Worm (Caenorhabditis elegans) whole organism, young adult: ENCODE results near the gene Y22D7AL.3.

Experiments used
- B0035.1 ChIP-seq: sonication (generic microtip); optimal IDR thresholded peaks from 2 replicates; lab custom pipeline; 2016; ENCODE audit warnings: missing genetic modification characterization, mild to moderate bottlenecking, missing compliant biosample characterization, missing genotype, missing genetic modification reagents
- C17E4.6 ChIP-seq: fragments of 200-800 bp; sonication (Bioruptor generic); IDR thresholded peaks from 2 replicates; pipeline ENCODE4 v1.3.6; 2022; ENCODE audit warnings: missing genetic modification reagents, missing genetic modification characterization, missing compliant biosample characterization
- F10E7.11 ChIP-seq: sonication (generic microtip); optimal IDR thresholded peaks from 2 replicates; lab custom pipeline; 2017; ENCODE audit warnings: mild to moderate bottlenecking, missing genetic modification characterization, moderate library complexity, missing compliant biosample characterization
- F57C9.4 ChIP-seq: sonication (generic microtip); optimal IDR thresholded peaks from 2 replicates; lab custom pipeline; 2017; ENCODE audit warnings: mild to moderate bottlenecking, missing genetic modification characterization, missing compliant biosample characterization
- K12H6.12 ChIP-seq: fragments of 200-800 bp; sonication (Bioruptor generic); optimal IDR thresholded peaks from 2 replicates; lab custom pipeline; 2018; ENCODE audit warnings: mild to moderate bottlenecking, missing genetic modification characterization, missing compliant biosample characterization
- Y95B8A.8 ChIP-seq: fragments of 200-800 bp; sonication (Bioruptor generic); IDR thresholded peaks from 2 replicates; pipeline ENCODE4 v1.3.6; 2022; ENCODE audit warnings: missing genetic modification reagents, missing genetic modification characterization, missing compliant biosample characterization
- akir-1 ChIP-seq: fragments of 200-800 bp; sonication (Bioruptor generic); optimal IDR thresholded peaks from 2 replicates; lab custom pipeline; 2018; ENCODE audit warnings: mild to moderate bottlenecking, missing genetic modification characterization, moderate library complexity, missing compliant biosample characterization
- aptf-3 ChIP-seq: fragments of 200-800 bp; sonication (Bioruptor generic); IDR thresholded peaks from 2 replicates; pipeline ENCODE4 v1.3.6; 2022; ENCODE audit warnings: missing genetic modification characterization, missing compliant biosample characterization
- athp-1 ChIP-seq: sonication (generic microtip); optimal IDR thresholded peaks from 2 replicates; lab custom pipeline; 2017; ENCODE audit warnings: mild to moderate bottlenecking, missing genetic modification characterization, missing compliant biosample characterization
- attf-6 ChIP-seq: fragments of 200-800 bp; sonication (Bioruptor generic); IDR thresholded peaks from 2 replicates; pipeline ENCODE4 v1.3.6; 2022; ENCODE audit warnings: missing genetic modification reagents, missing genetic modification characterization, missing compliant biosample characterization
- bed-2 ChIP-seq: fragments of 200-800 bp; sonication (Bioruptor generic); IDR thresholded peaks from 2 replicates; pipeline ENCODE4 v1.3.6; 2022; ENCODE audit warnings: missing genetic modification reagents, missing genetic modification characterization, missing compliant biosample characterization
- cebp-2 ChIP-seq: fragments of 200-800 bp; sonication (Bioruptor generic); IDR thresholded peaks from 2 replicates; pipeline ENCODE4 v1.3.6; 2022; ENCODE audit warnings: missing genetic modification characterization, missing compliant biosample characterization
- ceh-58 ChIP-seq: fragments of 200-800 bp; sonication (Bioruptor generic); IDR thresholded peaks from 2 replicates; pipeline ENCODE4 v1.3.6; 2022; ENCODE audit warnings: missing genetic modification characterization, missing compliant biosample characterization
- ceh-79 ChIP-seq: sonication (generic microtip); optimal IDR thresholded peaks from 2 replicates; lab custom pipeline; 2017; ENCODE audit warnings: mild to moderate bottlenecking, missing genetic modification characterization, missing compliant biosample characterization
- ceh-91 ChIP-seq: fragments of 200-800 bp; sonication (Bioruptor generic); IDR thresholded peaks from 2 replicates; pipeline ENCODE4 v1.3.6; 2022; ENCODE audit warnings: missing genetic modification reagents, missing genetic modification characterization, missing compliant biosample characterization
- chd-7 ChIP-seq: sonication (generic microtip); optimal IDR thresholded peaks from 2 replicates; lab custom pipeline; 2016; ENCODE audit warnings: mild to moderate bottlenecking, missing genetic modification characterization, moderate library complexity, missing compliant biosample characterization
- die-1 ChIP-seq: sonication (generic microtip); optimal IDR thresholded peaks from 2 replicates; lab custom pipeline; 2016; ENCODE audit warnings: missing genotype, mild to moderate bottlenecking, missing genetic modification characterization, missing compliant biosample characterization
- efl-1 ChIP-seq: fragments of 150-350 bp; optimal IDR thresholded peaks from 2 replicates; lab custom pipeline; 2014; ENCODE audit warnings: missing biosample characterization, missing genetic modification reagents, missing genetic modification characterization
- ekl-4 ChIP-seq: fragments of 200-800 bp; sonication (Bioruptor generic); IDR thresholded peaks from 2 replicates; pipeline ENCODE4 v1.3.6; 2022; ENCODE audit warnings: missing genetic modification reagents, missing genetic modification characterization, missing compliant biosample characterization
- hmg-1.2 ChIP-seq: fragments of 200-800 bp; sonication (Bioruptor generic); IDR thresholded peaks from 2 replicates; pipeline ENCODE4 v1.3.6; 2022; ENCODE audit warnings: missing genetic modification reagents, missing genetic modification characterization, missing compliant biosample characterization
- hsf-1 ChIP-seq: fragments of 200-800 bp; sonication (Bioruptor generic); IDR thresholded peaks from 2 replicates; pipeline ENCODE4 v1.3.6; 2022; ENCODE audit warnings: missing genetic modification reagents, missing genetic modification characterization, missing compliant biosample characterization
- madf-3 ChIP-seq: fragments of 200-800 bp; sonication (Bioruptor generic); IDR thresholded peaks from 2 replicates; pipeline ENCODE4 v1.3.6; 2022; ENCODE audit warnings: missing genetic modification reagents, missing genetic modification characterization, missing compliant biosample characterization
- madf-6 ChIP-seq: fragments of 200-800 bp; sonication (Bioruptor generic); IDR thresholded peaks from 2 replicates; pipeline ENCODE4 v1.3.6; 2022; ENCODE audit warnings: missing genetic modification reagents, missing genetic modification characterization, missing compliant biosample characterization
- madf-8 ChIP-seq: fragments of 200-800 bp; sonication (Bioruptor generic); conservative IDR thresholded peaks from 2 replicates; pipeline ENCODE4 v1.3.6; 2022; ENCODE audit warnings: missing genetic modification reagents, missing genetic modification characterization, missing compliant biosample characterization
- mcd-1 ChIP-seq: fragments of 200-800 bp; sonication (Bioruptor generic); IDR thresholded peaks from 2 replicates; pipeline ENCODE4 v1.3.6; 2022; ENCODE audit warnings: missing genetic modification reagents, missing genetic modification characterization, missing compliant biosample characterization
- mel-28 ChIP-seq: sonication (generic microtip); optimal IDR thresholded peaks from 2 replicates; lab custom pipeline; 2016; ENCODE audit warnings: borderline replicate concordance, mild to moderate bottlenecking, missing genetic modification characterization, missing compliant biosample characterization
- nfya-1 ChIP-seq: sonication (generic microtip); optimal IDR thresholded peaks from 2 replicates; lab custom pipeline; 2017; ENCODE audit warnings: antibody characterized with exemption, missing compliant biosample characterization, missing genetic modification characterization, borderline replicate concordance; ENCODE audit not compliant: insufficient read depth
- nhr-120 ChIP-seq: fragments of 200-800 bp; sonication (Bioruptor generic); IDR thresholded peaks from 2 replicates; pipeline ENCODE4 v1.3.6; 2022; ENCODE audit warnings: missing genetic modification characterization, missing compliant biosample characterization
- rcor-1 ChIP-seq: fragments of 200-800 bp; sonication (Bioruptor generic); IDR thresholded peaks from 2 replicates; pipeline ENCODE4 v1.3.6; 2022; ENCODE audit warnings: missing genetic modification reagents, missing genetic modification characterization, missing compliant biosample characterization
- rec-8 ChIP-seq, 2 experiments: sonication (generic microtip); optimal IDR thresholded peaks; 2 replicates each; lab custom pipeline; 2016; ENCODE audit warnings: mild to moderate bottlenecking in 2 of 2, missing genetic modification characterization in 2 of 2, missing genetic modification reagents in 2 of 2, missing genotype in 2 of 2, missing biosample characterization in 1 of 2, missing compliant biosample characterization in 1 of 2, moderate library complexity in 1 of 2
- sdz-38 ChIP-seq: sonication (generic microtip); optimal IDR thresholded peaks from 2 replicates; lab custom pipeline; 2016; ENCODE audit warnings: missing genotype, missing genetic modification characterization, missing compliant biosample characterization
- sea-2 ChIP-seq: fragments of 200-800 bp; sonication (Bioruptor generic); IDR thresholded peaks from 2 replicates; pipeline ENCODE4 v1.3.6; 2022; ENCODE audit warnings: missing genetic modification characterization, missing compliant biosample characterization
- snpc-4 ChIP-seq, 5 experiments: fragments of 150-350 bp in 1 of 5; sonication (generic microtip) in 4 of 5; optimal IDR thresholded peaks; 2 replicates each; lab custom pipeline; 2014 to 2018; ENCODE audit warnings: missing genetic modification characterization in 5 of 5, missing biosample characterization in 3 of 5, antibody characterized with exemption in 2 of 5, mild to moderate bottlenecking in 2 of 5, missing compliant biosample characterization in 2 of 5, missing genotype in 2 of 5, moderate library complexity in 2 of 5, missing genetic modification reagents in 1 of 5
- somi-1 ChIP-seq: fragments of 200-800 bp; sonication (Bioruptor generic); optimal IDR thresholded peaks from 2 replicates; lab custom pipeline; 2018; ENCODE audit warnings: mild to moderate bottlenecking, missing genetic modification characterization, missing compliant biosample characterization
- unc-130 ChIP-seq: sonication (generic microtip); optimal IDR thresholded peaks from 2 replicates; lab custom pipeline; 2016; ENCODE audit warnings: missing genetic modification reagents, missing genetic modification characterization, missing compliant biosample characterization
- zfh-2 ChIP-seq: fragments of 200-800 bp; sonication (Bioruptor generic); conservative IDR thresholded peaks from 2 replicates; pipeline ENCODE4 v1.3.6; 2022; ENCODE audit warnings: missing genetic modification reagents, missing genetic modification characterization, missing compliant biosample characterization
- zim-3 ChIP-seq: sonication (generic microtip); optimal IDR thresholded peaks from 2 replicates; lab custom pipeline; 2017; ENCODE audit warnings: mild to moderate bottlenecking, missing genetic modification characterization, moderate library complexity, missing compliant biosample characterization
- ztf-26 ChIP-seq: sonication (generic microtip); optimal IDR thresholded peaks from 2 replicates; lab custom pipeline; 2017; ENCODE audit warnings: missing genetic modification characterization, missing compliant biosample characterization
- ztf-3 ChIP-seq: fragments of 200-800 bp; sonication (Bioruptor generic); optimal IDR thresholded peaks from 2 replicates; lab custom pipeline; 2018; ENCODE audit warnings: mild to moderate bottlenecking, missing genetic modification characterization, missing compliant biosample characterization

Y22D7AL.3 gene

DNA sequence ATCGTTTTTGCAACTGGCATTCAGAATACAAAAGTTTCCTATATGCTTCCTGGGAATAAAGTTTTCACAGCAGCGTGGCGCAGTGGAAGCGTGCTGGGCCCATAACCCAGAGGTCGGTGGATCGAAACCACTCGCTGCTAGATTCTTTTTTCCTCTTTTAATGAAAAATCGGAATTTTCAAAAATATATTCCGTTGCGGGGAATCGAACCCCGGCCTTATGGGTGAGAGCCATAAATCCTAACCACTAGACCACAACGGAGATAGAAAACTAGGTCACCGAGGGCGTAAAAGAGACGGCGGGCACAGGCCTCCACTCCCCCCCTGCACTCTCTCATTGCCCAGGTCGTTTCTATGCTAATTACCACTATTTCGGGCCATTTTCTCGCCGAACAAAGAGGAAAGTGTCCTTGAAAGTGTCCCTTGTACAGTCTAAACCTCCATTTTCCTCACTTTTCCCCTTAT, 36.7 kb upstream of the Y22D7AL.3 start, which contains the start of gene Y22D7AL.6 (continued):
- TF ChIP-seq akir-1 (no peak), athp-1 (tag; lab: Kevin White, UChicago) (peak; percentile 71), sdz-38 (tag; lab: Kevin White, UChicago) (no peak), snpc-4 (GFP tag; optimal IDR thresholded peaks at IDR 0.05; lab: Kevin White, UChicago) (peak; percentile 54), snpc-4 (tag; optimal IDR thresholded peaks at IDR 0.05; lab: Kevin White, UChicago) (peak in 2 of 4 experiments; percentile 37 to 47), efl-1 (GFP tag; lab: Kevin White, UChicago) (no peak), ztf-26 (tag; lab: Kevin White, UChicago) (peak; percentile 43), F57C9.4 (tag; lab: Kevin White, UChicago) (no peak), ceh-79 (peak; percentile 14), unc-130 (GFP tag; lab: Kevin White, UChicago) (peak; percentile 18), rec-8 (tag; optimal IDR thresholded peaks at IDR 0.05; lab: Kevin White, UChicago) (peak; percentile 65 to 69), ztf-3 (GFP tag; lab: Kevin White, UChicago) (no peak)

DNA sequence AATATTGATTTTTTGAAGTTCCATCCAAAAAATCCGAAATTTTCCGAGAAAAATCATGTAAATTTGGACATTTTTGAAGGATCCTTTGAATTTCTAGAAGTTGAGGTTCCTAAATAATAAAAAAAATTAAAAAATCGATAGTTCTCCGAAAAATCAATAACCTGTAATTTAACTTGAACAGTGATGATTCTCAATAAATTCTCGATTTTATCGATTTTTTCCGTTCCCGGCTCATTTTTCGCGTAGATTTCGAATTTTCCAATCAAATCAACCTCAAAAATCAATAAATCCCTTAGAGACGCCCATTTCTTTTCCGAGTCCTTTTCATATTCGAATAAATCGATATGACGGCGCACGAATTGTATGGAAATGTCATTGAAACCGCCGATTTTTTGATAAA, 33.6 kb upstream of the Y22D7AL.3 start:
- TF ChIP-seq chd-7 (tag; lab: Kevin White, UChicago) (no peak), cebp-2 (GFP tag; lab: Robert Waterston, UW) (no peak), C17E4.6 (no peak), zim-3 (no peak), mel-28 (no peak), rcor-1 (no peak), nfya-1 (tag; lab: Kevin White, UChicago) (no peak), nhr-120 (no peak), hmg-1.2 (GFP tag; lab: Robert Waterston, UW) (no peak), Y95B8A.8 (GFP tag; lab: Robert Waterston, UW) (no peak), attf-6 (GFP tag; lab: Robert Waterston, UW) (no peak), aptf-3 (GFP tag; lab: Robert Waterston, UW) (no peak), madf-3 (GFP tag; lab: Robert Waterston, UW) (no peak), mcd-1 (GFP tag; lab: Robert Waterston, UW) (no peak), F10E7.11 (tag; lab: Kevin White, UChicago) (no peak), K12H6.12 (no peak), die-1 (tag; lab: Kevin White, UChicago) (no peak), madf-6 (GFP tag; lab: Robert Waterston, UW) (no peak), sea-2 (GFP tag; lab: Robert Waterston, UW) (no peak)
- TF ChIP-seq, all 124 proteins: peak for 0

DNA sequence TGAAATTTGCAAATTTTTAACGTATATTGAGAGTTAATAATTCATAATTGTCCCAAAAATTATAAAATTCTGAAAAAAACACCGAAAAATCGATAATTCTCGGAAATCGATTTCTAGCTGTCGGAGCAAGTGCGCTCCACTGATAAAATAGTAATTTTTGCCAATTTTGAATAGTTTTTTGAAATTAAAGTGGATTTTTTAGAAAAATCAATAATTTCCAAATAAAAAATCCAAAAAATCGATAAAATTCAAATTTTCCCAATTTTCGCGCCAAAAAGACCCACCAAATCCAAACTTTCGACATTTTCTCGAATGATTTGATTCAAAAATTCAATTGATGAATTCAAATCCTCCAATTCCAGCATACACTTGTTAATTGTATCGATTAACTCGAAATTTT, 30.3 kb upstream of the Y22D7AL.3 start:
- TF ChIP-seq somi-1 (GFP tag; lab: Kevin White, UChicago) (no peak), mcd-1 (GFP tag; lab: Robert Waterston, UW) (peak; percentile 27; the same call in 1 of the 2 replicates), ceh-58 (no peak)
- TF ChIP-seq, all 124 proteins: peak for 1

DNA sequence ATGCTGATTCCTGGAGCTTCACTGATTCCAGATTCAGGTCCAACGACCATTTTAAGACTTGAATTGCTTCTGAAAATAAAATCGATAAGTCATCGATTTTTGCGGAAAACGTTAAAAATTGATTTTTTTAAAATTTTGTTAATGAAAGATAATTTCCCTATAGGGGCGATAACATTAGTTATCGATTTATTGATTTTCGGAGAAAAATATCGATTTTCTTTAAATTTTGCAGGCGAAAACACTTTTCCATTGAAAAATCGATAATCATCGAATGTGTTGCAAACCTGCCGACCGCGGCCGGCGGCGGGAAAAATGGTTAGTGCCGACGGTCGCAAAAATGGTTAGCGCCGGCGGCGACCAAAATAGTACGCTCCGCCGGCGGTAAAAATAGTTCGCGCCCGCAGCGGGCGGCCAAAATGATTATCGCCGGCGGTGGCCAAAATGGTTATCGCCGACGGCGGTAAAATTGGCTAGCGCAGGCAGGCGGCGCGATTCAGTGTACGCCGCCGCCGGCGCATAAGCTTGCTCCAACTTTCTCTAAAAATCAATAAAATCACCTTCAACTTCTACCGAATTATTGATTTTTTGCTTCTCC, 28.2 kb upstream of the Y22D7AL.3 start:
- TF ChIP-seq ekl-4 (GFP tag; lab: Robert Waterston, UW) (0 out of 2 replicates have a peak, but pooled peaks have one; percentile 14), C17E4.6 (0 out of 2 replicates have a peak, but pooled peaks have one; percentile 24), zfh-2 (GFP tag; lab: Robert Waterston, UW) (peak; percentile 62; the same call in 1 of the 2 replicates), hsf-1 (GFP tag; lab: Robert Waterston, UW) (peak; percentile 68), madf-8 (GFP tag; lab: Robert Waterston, UW) (peak; percentile 59), efl-1 (GFP tag; lab: Kevin White, UChicago) (peak; percentile 75), F10E7.11 (tag; lab: Kevin White, UChicago) (no peak), hmg-1.2 (GFP tag; lab: Robert Waterston, UW) (no peak), madf-3 (GFP tag; lab: Robert Waterston, UW) (0 out of 2 replicates have a peak, but pooled peaks have one; percentile 54), B0035.1 (tag; lab: Kevin White, UChicago) (no peak), bed-2 (GFP tag; lab: Robert Waterston, UW) (no peak), ceh-91 (GFP tag; lab: Robert Waterston, UW) (0 out of 2 replicates have a peak, but pooled peaks have one; percentile 26), madf-6 (GFP tag; lab: Robert Waterston, UW) (peak; percentile 85)
- TF ChIP-seq, all 124 proteins: peak for 9
